Worm (Caenorhabditis elegans): ENCODE measurements around the gene C05B5.1.
A peak's percentile ranks its signal among the peaks of the same experiment; 100 is the strongest.

C05B5.1 gene

DNA sequence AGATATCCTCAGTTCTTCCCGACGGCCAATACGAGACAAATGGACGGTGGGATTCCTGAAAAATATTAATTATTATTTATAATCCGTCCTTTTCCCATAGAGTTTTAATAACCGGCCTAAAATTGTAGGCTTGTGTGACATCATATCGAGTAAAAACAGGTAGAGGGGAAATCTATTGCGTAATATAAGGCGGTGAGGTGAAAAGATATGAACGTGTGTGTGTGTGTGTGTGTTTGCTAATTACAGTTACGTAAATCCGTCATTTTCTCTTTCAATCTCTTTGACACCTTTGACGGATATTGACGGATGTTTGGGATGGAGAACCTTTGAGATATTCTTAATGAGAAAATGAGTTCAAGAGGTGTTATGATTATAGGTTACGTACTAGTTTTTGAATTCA, 22.8 kb downstream of the C05B5.1 start:
- no peak for TF ChIP-seq him-1 (tag; optimal IDR thresholded peaks at IDR 0.05)
- no peak for TF ChIP-seq W03F9.2 (tag; optimal IDR thresholded peaks at IDR 0.05)
- TF ChIP-seq dao-5 (tag; optimal IDR thresholded peaks at IDR 0.05): no peak

DNA sequence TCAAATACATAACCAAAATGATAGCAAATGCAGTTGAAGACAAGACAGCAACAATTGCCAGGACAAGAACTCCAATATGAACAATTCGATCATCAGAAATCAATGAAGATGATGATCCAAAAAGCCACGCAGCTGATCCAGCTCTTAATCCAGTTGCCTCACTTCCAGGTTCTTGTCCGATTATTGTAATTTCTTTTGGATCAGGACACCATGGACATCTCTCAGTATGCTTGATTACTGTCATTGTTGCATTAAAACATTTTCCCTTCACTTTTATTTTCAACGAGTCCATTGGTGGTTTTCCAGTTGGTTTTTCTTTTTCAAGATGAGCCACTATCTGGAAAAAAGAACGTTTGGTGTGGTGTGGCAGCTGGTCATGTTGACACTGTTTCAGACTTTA, 23.8 kb downstream of the C05B5.1 start:
- TF ChIP-seq dao-5 (tag; optimal IDR thresholded peaks at IDR 0.05) (no peak), him-1 (tag; optimal IDR thresholded peaks at IDR 0.05) (no peak), W03F9.2 (tag; optimal IDR thresholded peaks at IDR 0.05) (no peak)

DNA sequence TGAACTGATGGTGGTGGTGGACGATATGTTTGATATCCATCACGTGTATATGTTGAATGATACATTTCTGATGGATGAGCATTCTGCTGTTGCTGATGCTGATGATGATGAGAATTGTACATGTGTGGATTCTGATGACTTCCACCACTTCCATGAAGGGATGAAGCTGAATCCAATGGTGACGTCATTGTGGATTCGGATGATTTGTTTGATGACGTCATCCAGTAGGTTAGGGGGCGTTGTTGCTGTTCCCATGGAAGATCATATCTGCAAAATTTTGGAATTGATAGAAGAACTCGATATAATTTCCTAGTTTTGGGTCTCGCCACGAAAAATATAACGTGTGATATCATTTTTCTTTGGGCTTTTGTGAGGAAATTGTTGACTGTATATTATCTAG, 24.8 kb downstream of the C05B5.1 start:
- no peak for TF ChIP-seq W03F9.2 (tag; optimal IDR thresholded peaks at IDR 0.05)
- no peak for TF ChIP-seq him-1 (tag; optimal IDR thresholded peaks at IDR 0.05)
- no peak for TF ChIP-seq dao-5 (tag; optimal IDR thresholded peaks at IDR 0.05)

DNA sequence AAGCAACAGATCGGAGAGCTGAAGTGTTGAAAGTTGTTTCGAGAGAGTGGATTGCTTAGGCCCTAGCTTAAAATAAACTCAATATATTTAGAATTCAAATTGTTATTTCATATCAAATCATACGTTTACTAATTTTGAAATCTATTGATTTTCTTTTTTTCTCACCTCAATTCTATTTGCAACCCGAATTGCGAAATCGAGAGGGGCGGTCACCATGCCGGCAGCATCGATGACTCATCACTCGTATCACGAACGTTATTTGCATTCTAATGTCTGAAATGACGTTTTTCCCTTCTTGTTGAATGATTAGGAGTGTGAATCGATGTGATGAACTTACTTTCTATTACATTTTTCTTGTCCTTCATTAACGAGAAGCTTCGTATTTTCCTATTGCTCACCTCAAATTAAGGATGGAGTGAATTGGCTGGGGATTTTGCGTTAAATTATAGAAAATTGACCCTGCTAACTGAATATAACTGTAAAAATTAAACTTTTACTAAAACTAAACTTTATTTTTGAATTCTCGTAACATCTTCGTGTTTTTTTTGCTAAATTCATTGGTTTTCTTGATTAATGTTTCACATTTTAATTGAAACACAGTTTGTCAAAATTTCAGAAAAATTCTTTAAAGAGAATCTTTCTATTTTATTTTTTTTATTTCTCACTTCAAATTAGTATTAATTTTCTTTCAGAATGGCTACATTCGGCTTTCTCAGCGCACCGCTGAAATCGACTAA, 31.4 kb downstream of the C05B5.1 start, which contains the start of gene alx-1:
Gene alx-1, plus strand, starts transcription at position 687 of the 737 bp plus-strand sequence.
- peak; percentile 19 for TF ChIP-seq W03F9.2 (tag; optimal IDR thresholded peaks at IDR 0.05)
- no peak for TF ChIP-seq dao-5 (tag; optimal IDR thresholded peaks at IDR 0.05)

DNA sequence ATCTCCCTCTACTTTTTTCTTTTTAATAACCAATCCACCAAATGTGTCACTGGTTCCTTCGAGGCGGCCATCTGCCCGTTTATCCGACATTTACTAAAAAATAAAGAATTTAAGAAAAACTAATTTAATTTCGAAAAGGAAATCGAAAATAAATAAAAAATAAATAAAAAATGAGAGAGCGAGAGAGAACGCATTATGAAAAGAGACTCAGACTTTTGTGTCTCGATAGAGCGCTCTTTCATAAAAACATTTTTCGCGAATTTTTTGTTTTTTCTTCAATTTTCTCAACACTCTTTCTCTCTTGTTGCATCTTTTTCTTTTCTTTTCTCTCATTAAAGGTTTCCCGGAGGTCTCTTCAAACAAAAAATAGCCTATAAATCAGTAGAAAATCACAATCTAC, 32.1 kb downstream of the C05B5.1 start, which contains the start of gene mog-1:
Gene mog-1, minus strand, starts transcription at position 93 of the 400 bp plus-strand sequence.
- TF ChIP-seq W03F9.2 (tag; optimal IDR thresholded peaks at IDR 0.05): peak; percentile 24
- TF ChIP-seq dao-5 (tag; optimal IDR thresholded peaks at IDR 0.05): no peak
- TF ChIP-seq him-1 (tag; optimal IDR thresholded peaks at IDR 0.05): no peak

DNA sequence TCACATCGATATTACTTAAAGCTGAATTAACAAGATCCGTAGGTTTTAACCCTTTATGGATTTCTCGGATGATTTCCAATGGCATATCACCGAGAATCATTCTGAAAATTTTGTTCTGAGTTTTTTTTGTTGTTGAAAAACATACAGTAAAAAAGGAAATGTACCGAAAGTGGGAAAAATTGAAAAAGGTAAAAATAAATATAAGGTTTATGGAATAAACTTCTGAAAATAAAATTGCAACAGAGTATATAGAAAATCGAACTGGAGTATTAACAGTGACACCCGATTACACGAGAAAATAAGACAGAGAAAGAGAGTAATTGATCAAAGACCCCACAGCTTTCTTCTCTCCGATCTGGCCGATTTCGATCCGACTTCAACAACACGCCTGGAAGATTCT, 36.4 kb downstream of the C05B5.1 start, which contains the start of gene K03H1.11:
Gene K03H1.11, minus strand, starts transcription at position 101 of the 400 bp plus-strand sequence.
- no peak for TF ChIP-seq W03F9.2 (tag; optimal IDR thresholded peaks at IDR 0.05)
- TF ChIP-seq him-1 (tag; optimal IDR thresholded peaks at IDR 0.05): no peak
- no peak for TF ChIP-seq dao-5 (tag; optimal IDR thresholded peaks at IDR 0.05)

DNA sequence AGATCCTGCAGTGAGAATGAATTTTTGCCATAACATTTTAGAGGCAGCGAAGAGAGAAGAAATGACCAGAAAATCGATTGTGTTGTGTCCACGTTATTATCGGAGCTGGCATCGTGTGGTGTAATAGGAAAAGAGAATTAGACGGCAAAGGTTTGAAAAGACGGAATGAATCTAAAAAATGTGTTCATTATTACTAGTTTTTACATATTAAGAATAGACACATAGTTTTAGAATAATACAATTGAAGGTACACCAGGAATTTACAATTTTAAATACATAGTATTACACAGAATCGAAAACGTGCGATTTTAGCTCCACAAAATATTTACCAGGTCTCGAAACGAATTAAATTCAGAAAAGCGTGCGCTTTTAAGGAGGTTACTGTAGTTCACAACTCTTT, 38.0 kb downstream of the C05B5.1 start, which contains the start of gene K03H1.13:
Gene K03H1.13, minus strand, starts transcription at position 101 of the 400 bp plus-strand sequence.
- no peak for TF ChIP-seq him-1 (tag; optimal IDR thresholded peaks at IDR 0.05)
- TF ChIP-seq dao-5 (tag; optimal IDR thresholded peaks at IDR 0.05): no peak
- no peak for TF ChIP-seq W03F9.2 (tag; optimal IDR thresholded peaks at IDR 0.05)

DNA sequence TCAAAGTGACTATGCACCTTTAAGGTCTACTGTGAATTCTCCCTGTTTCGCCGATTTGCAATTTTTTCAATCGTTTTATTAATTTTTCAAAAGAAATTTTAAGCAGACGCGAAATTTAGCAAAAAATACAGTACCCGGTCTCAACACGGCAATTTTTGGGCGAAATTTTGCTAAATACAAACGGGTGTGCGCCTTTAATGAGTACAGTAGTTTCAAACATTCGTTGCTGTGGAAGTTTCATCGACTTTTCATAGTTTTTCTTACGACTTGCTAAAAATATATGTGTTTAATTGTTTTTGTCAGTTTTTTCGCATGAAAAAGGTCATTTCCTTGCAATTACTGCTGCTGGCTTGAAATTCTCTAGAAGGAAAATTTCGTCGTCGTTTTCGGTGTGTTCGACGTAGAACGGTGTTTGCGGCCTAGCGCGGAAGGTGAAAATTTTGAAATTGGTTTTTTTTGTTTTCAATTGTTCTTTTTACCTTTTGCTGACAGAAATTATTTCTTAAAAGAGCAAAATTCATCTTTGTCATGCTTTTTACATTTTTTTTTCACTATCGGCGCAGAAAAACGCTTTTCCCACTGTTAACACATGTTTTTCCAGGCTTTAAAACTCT, 41.3 kb downstream of the C05B5.1 start, which contains the start of gene K03H1.7:
Gene K03H1.7, plus strand, starts transcription at position 600 of the 614 bp plus-strand sequence.
- TF ChIP-seq dao-5 (tag; optimal IDR thresholded peaks at IDR 0.05): no peak
- no peak for TF ChIP-seq him-1 (tag; optimal IDR thresholded peaks at IDR 0.05)
- TF ChIP-seq W03F9.2 (tag; optimal IDR thresholded peaks at IDR 0.05): no peak

DNA sequence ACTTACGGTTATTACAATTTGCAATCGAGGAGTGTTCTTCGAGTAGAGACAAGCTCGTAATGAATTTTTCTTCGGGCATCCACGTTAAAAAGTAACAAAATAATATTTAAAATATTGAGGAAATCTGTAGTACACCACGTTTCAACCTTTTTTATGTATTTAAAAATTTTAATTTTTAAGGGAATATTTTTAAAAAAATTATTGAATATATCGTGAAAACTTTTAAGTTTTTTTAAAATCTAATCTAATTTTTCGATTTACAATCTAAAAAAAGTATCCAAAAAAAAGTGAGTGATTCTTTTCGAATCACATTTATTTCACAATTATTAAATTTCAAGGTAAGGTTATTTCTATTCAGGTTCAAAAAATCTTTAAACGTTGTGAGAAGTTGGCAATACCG, 43.5 kb downstream of the C05B5.1 start, which contains the start of gene gln-2:
Gene gln-2, minus strand, starts transcription at position 101 of the 400 bp plus-strand sequence.
- TF ChIP-seq him-1 (tag; optimal IDR thresholded peaks at IDR 0.05) (no peak), W03F9.2 (tag; optimal IDR thresholded peaks at IDR 0.05) (no peak), dao-5 (tag; optimal IDR thresholded peaks at IDR 0.05) (no peak)

DNA sequence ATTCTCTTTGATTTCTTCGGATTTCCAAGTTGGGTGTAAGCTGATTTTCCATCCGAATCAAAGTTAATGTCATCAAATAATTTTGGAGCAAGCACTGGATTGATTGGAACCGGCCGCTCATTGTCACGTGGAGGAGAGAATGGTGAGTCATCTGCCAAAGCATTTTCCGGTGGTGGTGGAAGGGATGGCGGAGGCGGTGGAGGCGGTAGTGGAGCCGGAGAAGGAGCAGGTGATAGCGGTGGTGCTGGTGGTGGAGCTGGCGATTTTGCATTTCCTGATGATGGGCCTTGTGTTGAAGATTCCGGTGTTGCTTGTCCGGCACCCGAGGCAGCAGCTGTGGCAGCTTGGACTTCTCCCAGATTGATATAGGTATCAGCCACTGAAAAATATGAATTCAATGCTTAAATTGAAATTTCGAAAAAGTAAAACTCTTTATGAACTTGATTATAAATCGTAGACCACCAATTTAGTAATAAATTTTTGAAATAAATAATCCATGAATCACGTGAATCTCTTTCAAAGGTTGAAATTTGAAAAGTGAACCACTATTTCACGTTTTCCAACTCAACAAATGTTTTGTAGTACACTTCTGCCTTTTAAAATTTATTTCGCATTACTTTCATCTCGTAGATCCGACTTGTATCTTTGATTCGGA, 47.1 kb downstream of the C05B5.1 start, which contains the start of the genes K03H1.9 and K03H1.12:
Gene K03H1.9, minus strand, starts transcription at position 471 of the 655 bp plus-strand sequence.
Gene K03H1.12, plus strand, starts transcription at position 605 of the 655 bp plus-strand sequence.
- TF ChIP-seq W03F9.2 (tag; optimal IDR thresholded peaks at IDR 0.05): no peak
- TF ChIP-seq him-1 (tag; optimal IDR thresholded peaks at IDR 0.05): no peak
- no peak for TF ChIP-seq dao-5 (tag; optimal IDR thresholded peaks at IDR 0.05)
